Worm (Caenorhabditis elegans): ENCODE measurements around the gene K10G4.10.

The K10G4.10 gene

ce11 chrV:17273249-17273648 lies at the start of gene K10G4.10:
K10G4.10 (plus strand) TSS chrV:17273549.
- no peak for TF ChIP-seq sma-3 (GFP tag; optimal IDR thresholded peaks at IDR 0.05)
- TF ChIP-seq lin-11 (tag; optimal IDR thresholded peaks at IDR 0.05): no peak
- TF ChIP-seq ceh-82 (tag; optimal IDR thresholded peaks at IDR 0.05): no peak
- TF ChIP-seq nhr-10 (tag; optimal IDR thresholded peaks at IDR 0.05): no peak
- no peak for TF ChIP-seq unc-55 (GFP tag; optimal IDR thresholded peaks at IDR 0.05)
- TF ChIP-seq blmp-1 (tag; optimal IDR thresholded peaks at IDR 0.05; ENCODE audit: insufficient read depth): no peak
- TF ChIP-seq ztf-4 (tag; optimal IDR thresholded peaks at IDR 0.05): no peak
- TF ChIP-seq snpc-4 (tag; optimal IDR thresholded peaks at IDR 0.05): no peak
- no peak for TF ChIP-seq C34F6.9 (tag; optimal IDR thresholded peaks at IDR 0.05)
- no peak for TF ChIP-seq nhr-23 (tag; optimal IDR thresholded peaks at IDR 0.05)
- no peak for TF ChIP-seq ceh-16 (tag; optimal IDR thresholded peaks at IDR 0.05)
- TF ChIP-seq ZK546.5 (tag; optimal IDR thresholded peaks at IDR 0.05): no peak
- TF ChIP-seq lin-13 (GFP tag; optimal IDR thresholded peaks at IDR 0.05): no peak

ce11 chrV:17225389-17225788 lies 48.0 kb upstream of the K10G4.10 start, which contains the start of gene scl-25:
scl-25 (plus strand) TSS chrV:17225689.
- TF ChIP-seq R02D3.7 (tag; optimal IDR thresholded peaks at IDR 0.05): no peak
- TF ChIP-seq alr-1 (tag; optimal IDR thresholded peaks at IDR 0.05): no peak
- TF ChIP-seq elt-1 (tag; optimal IDR thresholded peaks at IDR 0.05): no peak
- no peak for TF ChIP-seq sem-4 (tag; optimal IDR thresholded peaks at IDR 0.05)
- TF ChIP-seq fos-1 (tag; optimal IDR thresholded peaks at IDR 0.05): no peak
- TF ChIP-seq nhr-6 (tag; optimal IDR thresholded peaks at IDR 0.05): no peak
- no peak for TF ChIP-seq unc-55 (GFP tag; optimal IDR thresholded peaks at IDR 0.05)

- no peak for TF ChIP-seq mab-5 (tag; optimal IDR thresholded peaks at IDR 0.05)
- TF ChIP-seq nhr-237 (tag; optimal IDR thresholded peaks at IDR 0.05): no peak
- no peak for TF ChIP-seq snpc-4 (tag; optimal IDR thresholded peaks at IDR 0.05)
- no peak for TF ChIP-seq nhr-10 (tag; optimal IDR thresholded peaks at IDR 0.05)
- TF ChIP-seq lsy-2 (tag; optimal IDR thresholded peaks at IDR 0.05): no peak
- TF ChIP-seq nhr-11 (tag; optimal IDR thresholded peaks at IDR 0.05): no peak
- TF ChIP-seq elt-3 (tag; optimal IDR thresholded peaks at IDR 0.05): no peak
Observed at ce11 chrV:17226119-17226518, 47.2 kb upstream of the K10G4.10 start, which contains the start of gene srh-112. srh-112 (minus strand) TSS chrV:17226219.

- TF ChIP-seq mdl-1 (tag; optimal IDR thresholded peaks at IDR 0.05): no peak
- no peak for TF ChIP-seq crh-2 (tag; optimal IDR thresholded peaks at IDR 0.05)
- TF ChIP-seq sma-3 (GFP tag; optimal IDR thresholded peaks at IDR 0.05): no peak
- TF ChIP-seq sma-9 (GFP tag; optimal IDR thresholded peaks at IDR 0.05): no peak
- TF ChIP-seq sma-9 (tag; optimal IDR thresholded peaks at IDR 0.05): no peak
- TF ChIP-seq lsy-2 (tag; optimal IDR thresholded peaks at IDR 0.05): no peak
- no peak for TF ChIP-seq dmd-4 (tag; optimal IDR thresholded peaks at IDR 0.05)
- TF ChIP-seq F13H6.1 (tag; optimal IDR thresholded peaks at IDR 0.05): no peak
- no peak for TF ChIP-seq ceh-82 (tag; optimal IDR thresholded peaks at IDR 0.05)
- TF ChIP-seq nhr-10 (tag; optimal IDR thresholded peaks at IDR 0.05): no peak
- TF ChIP-seq sem-4 (tag; optimal IDR thresholded peaks at IDR 0.05): no peak
- no peak for TF ChIP-seq nhr-129 (tag; optimal IDR thresholded peaks at IDR 0.05)
- TF ChIP-seq alr-1 (tag; optimal IDR thresholded peaks at IDR 0.05): no peak
- no peak for TF ChIP-seq snpc-4 (tag; optimal IDR thresholded peaks at IDR 0.05)
- TF ChIP-seq unc-55 (GFP tag; optimal IDR thresholded peaks at IDR 0.05): no peak
- TF ChIP-seq mbf-1 (tag; optimal IDR thresholded peaks at IDR 0.05): no peak
Observed at ce11 chrV:17232403-17232802, 40.9 kb upstream of the K10G4.10 start.

ce11 chrV:17236345-17236744 lies 37.0 kb upstream of the K10G4.10 start, which contains the start of gene T19C9.10:
T19C9.10 (plus strand) TSS chrV:17236592.
- TF ChIP-seq crh-2 (tag; optimal IDR thresholded peaks at IDR 0.05) (no peak), mbf-1 (tag; optimal IDR thresholded peaks at IDR 0.05) (no peak), ztf-1 (GFP tag; conservative IDR thresholded peaks at IDR 0.05) (no peak), C34F6.9 (tag; optimal IDR thresholded peaks at IDR 0.05) (no peak), alr-1 (tag; optimal IDR thresholded peaks at IDR 0.05) (no peak)

- TF ChIP-seq fos-1 (tag; optimal IDR thresholded peaks at IDR 0.05): peak; percentile 95
- no peak for TF ChIP-seq nhr-6 (tag; optimal IDR thresholded peaks at IDR 0.05)
- TF ChIP-seq sma-9 (GFP tag; optimal IDR thresholded peaks at IDR 0.05): peak; percentile 10
- TF ChIP-seq sma-9 (tag; optimal IDR thresholded peaks at IDR 0.05): no peak
- TF ChIP-seq unc-39 (tag; optimal IDR thresholded peaks at IDR 0.05): no peak
Observed at ce11 chrV:17238799-17239198, 34.5 kb upstream of the K10G4.10 start, which contains the start of gene T19C9.8. T19C9.8 (plus strand) TSS chrV:17239097.
